Fruit fly (Drosophila melanogaster): ENCODE measurements around the gene Cyp4ae1.

Cyp4ae1 gene

dm6 chrX:2155868-2156267 is 22.9 kb upstream of the Cyp4ae1 start:
- no peak for TF ChIP-seq Dref (GFP tag; IDR thresholded peaks at IDR 0.05)
- no peak for TF ChIP-seq al (GFP tag; IDR thresholded peaks at IDR 0.05)
- TF ChIP-seq CG12391 (tag; optimal IDR thresholded peaks at IDR 0.05) = no peak
- no peak for TF ChIP-seq pan (optimal IDR thresholded peaks at IDR 0.05)
- TF ChIP-seq pan (GFP tag; optimal IDR thresholded peaks at IDR 0.05 in 1 of 2, IDR thresholded peaks at IDR 0.05 in 1 of 2) = no peak
- peak; percentile 69 for TF ChIP-seq so (GFP tag; IDR thresholded peaks at IDR 0.05)
- TF ChIP-seq CG9797 (GFP tag; optimal IDR thresholded peaks at IDR 0.05) = no peak
- TF ChIP-seq jumu (GFP tag; optimal IDR thresholded peaks at IDR 0.05) = no peak
- peak; percentile 65 for TF ChIP-seq Dp (GFP tag; optimal IDR thresholded peaks at IDR 0.05)
- TF ChIP-seq z (GFP tag; IDR thresholded peaks at IDR 0.05) = 0 out of 3 replicates have a peak, but pooled peaks have one; percentile 22
- no peak for TF ChIP-seq CG16863 (GFP tag; optimal IDR thresholded peaks at IDR 0.05)
- TF ChIP-seq sug (tag; optimal IDR thresholded peaks at IDR 0.05) = no peak
- 0 out of 3 replicates have a peak, but pooled peaks have one; percentile 32 for TF ChIP-seq CG34422 (GFP tag; IDR thresholded peaks at IDR 0.05)
- peak; percentile 5 for TF ChIP-seq CG8924 (tag; optimal IDR thresholded peaks at IDR 0.05)
- no peak for TF ChIP-seq ab (GFP tag; optimal IDR thresholded peaks at IDR 0.05)
- peak; percentile 20 for TF ChIP-seq nmo (GFP tag; optimal IDR thresholded peaks at IDR 0.05)
- TF ChIP-seq CG11560 (tag; IDR thresholded peaks at IDR 0.05) = no peak
- TF ChIP-seq vfl (GFP tag; optimal IDR thresholded peaks at IDR 0.05) = no peak
- TF ChIP-seq pum (GFP tag; optimal IDR thresholded peaks at IDR 0.05) = no peak
- TF ChIP-seq E2f1 (GFP tag; IDR thresholded peaks at IDR 0.05) = peak; percentile 87
- no peak for TF ChIP-seq lilli (GFP tag; optimal IDR thresholded peaks at IDR 0.05)
- peak; percentile 48 for TF ChIP-seq Nf-YB (GFP tag; optimal IDR thresholded peaks at IDR 0.05)
- TF ChIP-seq sd (tag; optimal IDR thresholded peaks at IDR 0.05) = peak; percentile 43
- no peak for TF ChIP-seq Doc3 (GFP tag; IDR thresholded peaks at IDR 0.05; ENCODE audit: partially characterized antibody)
- 0 out of 2 replicates have a peak, but pooled peaks have one; percentile 23 for TF ChIP-seq bbx (GFP tag; IDR thresholded peaks at IDR 0.05; ENCODE audit: partially characterized antibody)
- peak; percentile 2 for TF ChIP-seq btn (GFP tag; optimal IDR thresholded peaks at IDR 0.05)
- no peak for TF ChIP-seq Asciz (GFP tag; optimal IDR thresholded peaks at IDR 0.05)
- TF ChIP-seq pros (GFP tag; optimal IDR thresholded peaks at IDR 0.05) = no peak
- TF ChIP-seq CG1024 (GFP tag; IDR thresholded peaks at IDR 0.05) = 0 out of 2 replicates have a peak, but pooled peaks have one; percentile 21
- TF ChIP-seq Fer1 (GFP tag; optimal IDR thresholded peaks at IDR 0.05) = peak; percentile 18
- TF ChIP-seq eve (GFP tag; optimal IDR thresholded peaks at IDR 0.05) = no peak
- no peak for TF ChIP-seq CG30431 (GFP tag; optimal IDR thresholded peaks at IDR 0.05)
- TF ChIP-seq D (optimal IDR thresholded peaks at IDR 0.05) = no peak
- TF ChIP-seq D (GFP tag; optimal IDR thresholded peaks at IDR 0.05) = no peak
- TF ChIP-seq Xrp1 (GFP tag; IDR thresholded peaks at IDR 0.05) = 0 out of 2 replicates have a peak, but pooled peaks have one; percentile 8
- TF ChIP-seq CG13624 (GFP tag; optimal IDR thresholded peaks at IDR 0.05) = no peak
- no peak for TF ChIP-seq CG17612 (GFP tag; IDR thresholded peaks at IDR 0.05)
- TF ChIP-seq vvl (GFP tag; IDR thresholded peaks at IDR 0.05) = peak; percentile 36; the same call in 1 of the 2 replicates
- no peak for TF ChIP-seq CG15073 (GFP tag; optimal IDR thresholded peaks at IDR 0.05)
- peak; percentile 43 for TF ChIP-seq Six4 (GFP tag; optimal IDR thresholded peaks at IDR 0.05)
- TF ChIP-seq Dip3 (GFP tag; optimal IDR thresholded peaks at IDR 0.05) = no peak
- TF ChIP-seq CG10267 (tag; optimal IDR thresholded peaks at IDR 0.05) = peak; percentile 20
- no peak for TF ChIP-seq H15 (GFP tag; IDR thresholded peaks at IDR 0.05)
- TF ChIP-seq Fer2 (tag; optimal IDR thresholded peaks at IDR 0.05) = no peak
- peak; percentile 19; the same call in 1 of the 2 replicates for TF ChIP-seq MBD-R2 (GFP tag; IDR thresholded peaks at IDR 0.05)
- no peak for TF ChIP-seq CG3847 (GFP tag; IDR thresholded peaks at IDR 0.05)
- no peak for TF ChIP-seq Oli (tag; optimal IDR thresholded peaks at IDR 0.05)
- TF ChIP-seq HHEX (GFP tag; optimal IDR thresholded peaks at IDR 0.05) = no peak
- peak; percentile 9 for TF ChIP-seq MESR4 (GFP tag; optimal IDR thresholded peaks at IDR 0.05)
- peak; percentile 74 for TF ChIP-seq CG8290 (GFP tag; optimal IDR thresholded peaks at IDR 0.05)
- peak; percentile 80 to 87 for TF ChIP-seq CG8290 (tag; optimal IDR thresholded peaks at IDR 0.05)
- TF ChIP-seq CG17802 (tag; optimal IDR thresholded peaks at IDR 0.05) = no peak
